Fruit fly (Drosophila melanogaster) whole organism, embryonic: ENCODE data around the gene CG14694.
A peak's percentile ranks its signal among the peaks of the same experiment; 100 is the strongest.

Experiments used
- BEAF-32 ChIP-seq: fragments of 200-800 bp; sonication (Bioruptor generic); optimal IDR thresholded peaks from 3 replicates; lab custom pipeline; 2017; ENCODE audit warnings: missing biosample characterization, missing genetic modification characterization, mild to moderate bottlenecking, moderate library complexity, missing genetic modification reagents
- Bgb ChIP-seq: fragments of 200-800 bp; sonication (Bioruptor generic); IDR thresholded peaks from 2 replicates; pipeline ENCODE4 v1.3.6; 2022; ENCODE audit warnings: missing biosample characterization, missing genetic modification characterization; ENCODE audit not compliant: partially characterized antibody
- CG12219 ChIP-seq: fragments of 200-800 bp; sonication (Bioruptor generic); optimal IDR thresholded peaks from 3 replicates; lab custom pipeline; 2018; ENCODE audit warnings: missing biosample characterization, mild to moderate bottlenecking, missing genetic modification characterization
- CG13123 ChIP-seq: fragments of 200-800 bp; sonication (Bioruptor generic); optimal IDR thresholded peaks from 2 replicates; lab custom pipeline; 2016; ENCODE audit warnings: missing biosample characterization, missing genetic modification characterization
- CG14441 ChIP-seq: fragments of 200-800 bp; sonication (Bioruptor generic); IDR thresholded peaks from 2 replicates; pipeline ENCODE4 v1.3.6; 2022; ENCODE audit warnings: missing biosample characterization, missing genetic modification characterization
- CG15073 ChIP-seq: fragments of 200-800 bp; sonication (Bioruptor generic); optimal IDR thresholded peaks from 2 replicates; lab custom pipeline; 2016; ENCODE audit warnings: missing biosample characterization, missing genetic modification characterization
- CG16815 ChIP-seq: fragments of 200-800 bp; sonication (Bioruptor generic); optimal IDR thresholded peaks from 3 replicates; lab custom pipeline; 2017; ENCODE audit warnings: missing biosample characterization, mild to moderate bottlenecking, missing genetic modification characterization
- CG17802 ChIP-seq: fragments of 200-800 bp; sonication (Bioruptor generic); optimal IDR thresholded peaks from 2 replicates; lab custom pipeline; 2018; ENCODE audit warnings: missing biosample characterization, mild to moderate bottlenecking, missing genetic modification characterization, moderate library complexity
- CG2116 ChIP-seq: fragments of 200-800 bp; sonication (Bioruptor generic); optimal IDR thresholded peaks from 3 replicates; lab custom pipeline; 2018; ENCODE audit warnings: missing biosample characterization, mild to moderate bottlenecking, missing genetic modification characterization
- CG2889 ChIP-seq: fragments of 200-800 bp; sonication (Bioruptor generic); IDR thresholded peaks from 3 replicates; pipeline ENCODE4 v1.3.6; 2022; ENCODE audit warnings: missing biosample characterization, missing genetic modification characterization
- CG30020 ChIP-seq: fragments of 200-800 bp; optimal IDR thresholded peaks from 2 replicates; lab custom pipeline; 2019; ENCODE audit warnings: missing biosample characterization, mild to moderate bottlenecking, missing genetic modification characterization, moderate library complexity
- CG32772 ChIP-seq: fragments of 200-800 bp; sonication (Bioruptor generic); IDR thresholded peaks from 2 replicates; pipeline ENCODE4 v1.3.6; 2022; ENCODE audit warnings: missing biosample characterization, missing genetic modification characterization
- CG34422 ChIP-seq: fragments of 200-800 bp; sonication (Bioruptor generic); IDR thresholded peaks from 3 replicates; pipeline ENCODE4 v1.3.6; 2022; ENCODE audit warnings: missing biosample characterization, missing genetic modification characterization
- CG3847 ChIP-seq: fragments of 200-800 bp; sonication (Bioruptor generic); IDR thresholded peaks from 2 replicates; pipeline ENCODE4 v1.3.6; 2022; ENCODE audit warnings: missing biosample characterization, missing genetic modification characterization
- CG6683 ChIP-seq: fragments of 200-800 bp; sonication (Bioruptor generic); optimal IDR thresholded peaks from 2 replicates; lab custom pipeline; 2017; ENCODE audit warnings: missing biosample characterization, mild to moderate bottlenecking, missing genetic modification characterization, missing genetic modification reagents
- CG7372 ChIP-seq: fragments of 200-800 bp; sonication (Bioruptor generic); IDR thresholded peaks from 2 replicates; pipeline ENCODE4 v1.3.6; 2022; ENCODE audit warnings: missing biosample characterization, missing genetic modification characterization
- CG8944 ChIP-seq: fragments of 200-800 bp; sonication (Bioruptor generic); optimal IDR thresholded peaks from 3 replicates; lab custom pipeline; 2016; ENCODE audit warnings: missing biosample characterization, missing genetic modification characterization
- Camta ChIP-seq: fragments of 200-800 bp; sonication (Bioruptor generic); optimal IDR thresholded peaks from 2 replicates; lab custom pipeline; 2016; ENCODE audit warnings: missing biosample characterization, missing genetic modification characterization
- CkIIα-i1 ChIP-seq: fragments of 200-800 bp; sonication (Bioruptor generic); IDR thresholded peaks from 2 replicates; pipeline ENCODE4 v1.3.6; 2022; ENCODE audit warnings: missing biosample characterization, missing genetic modification characterization
- Dp ChIP-seq: fragments of 200-800 bp; sonication (Bioruptor generic); optimal IDR thresholded peaks from 2 replicates; lab custom pipeline; 2018; ENCODE audit warnings: missing biosample characterization, mild to moderate bottlenecking, missing genetic modification characterization, moderate library complexity
- GATAe ChIP-seq: fragments of 200-800 bp; sonication (Bioruptor generic); conservative IDR thresholded peaks from 2 replicates; pipeline ENCODE4 v1.3.6; 2022; ENCODE audit warnings: missing biosample characterization, missing genetic modification characterization
- H2.0 ChIP-seq: fragments of 200-800 bp; sonication (Bioruptor generic); IDR thresholded peaks from 2 replicates; pipeline ENCODE4 v1.3.6; 2022; ENCODE audit warnings: missing biosample characterization, missing genetic modification characterization
- Hand ChIP-seq: fragments of 200-800 bp; sonication (Bioruptor generic); optimal IDR thresholded peaks from 2 replicates; lab custom pipeline; 2017; ENCODE audit warnings: mild to moderate bottlenecking, missing biosample characterization, missing genetic modification reagents, missing genetic modification characterization
- MBD-R2 ChIP-seq: fragments of 200-800 bp; sonication (Bioruptor generic); IDR thresholded peaks from 2 replicates; pipeline ENCODE4 v1.3.6; 2022; ENCODE audit warnings: missing biosample characterization, missing genetic modification characterization
- Myb ChIP-seq: fragments of 200-800 bp; sonication (Bioruptor generic); optimal IDR thresholded peaks from 2 replicates; lab custom pipeline; 2016; ENCODE audit warnings: missing biosample characterization, missing genetic modification characterization
- Optix ChIP-seq: fragments of 200-800 bp; sonication (Bioruptor generic); IDR thresholded peaks from 3 replicates; pipeline ENCODE4 v1.3.6; 2022; ENCODE audit warnings: missing biosample characterization, missing genetic modification characterization
- Scr ChIP-seq: fragments of 200-800 bp; sonication (Bioruptor generic); IDR thresholded peaks from 2 replicates; pipeline ENCODE4 v1.3.6; 2022; ENCODE audit warnings: missing biosample characterization, missing genetic modification characterization; ENCODE audit not compliant: partially characterized antibody
- Sry-δ ChIP-seq: fragments of 200-800 bp; sonication (Bioruptor generic); optimal IDR thresholded peaks from 2 replicates; lab custom pipeline; 2016; ENCODE audit warnings: missing biosample characterization, missing genetic modification characterization
- Tbp ChIP-seq: fragments of >200 bp; optimal IDR thresholded peaks from 2 replicates; lab custom pipeline; 2018; ENCODE audit warnings: missing biosample characterization, missing genetic modification characterization
- Vsx1 ChIP-seq: fragments of 200-800 bp; sonication (Bioruptor generic); optimal IDR thresholded peaks from 2 replicates; lab custom pipeline; 2017; ENCODE audit warnings: missing biosample characterization, mild to moderate bottlenecking, missing genetic modification characterization, missing genetic modification reagents
- ab ChIP-seq: fragments of 200-800 bp; sonication (Bioruptor generic); optimal IDR thresholded peaks from 2 replicates; lab custom pipeline; 2016; ENCODE audit warnings: missing biosample characterization, missing genetic modification characterization
- abd-A ChIP-seq: fragments of 200-800 bp; sonication (Bioruptor generic); optimal IDR thresholded peaks from 3 replicates; lab custom pipeline; 2019; ENCODE audit warnings: missing biosample characterization, mild to moderate bottlenecking, missing genetic modification characterization, moderate library complexity
- amos ChIP-seq: fragments of 200-800 bp; sonication (Bioruptor generic); IDR thresholded peaks from 2 replicates; pipeline ENCODE4 v1.3.6; 2022; ENCODE audit warnings: missing biosample characterization, missing genetic modification characterization; ENCODE audit not compliant: partially characterized antibody
- aop ChIP-seq: fragments of 200-800 bp; sonication (Bioruptor generic); IDR thresholded peaks from 2 replicates; pipeline ENCODE4 v1.3.6; 2022; ENCODE audit warnings: missing biosample characterization, missing genetic modification characterization
- br ChIP-seq: fragments of >200 bp; optimal IDR thresholded peaks from 2 replicates; lab custom pipeline; 2017
- btn ChIP-seq: fragments of 200-800 bp; sonication (Bioruptor generic); optimal IDR thresholded peaks from 2 replicates; lab custom pipeline; 2016; ENCODE audit warnings: missing biosample characterization, missing genetic modification characterization
- cas ChIP-seq: fragments of 200-800 bp; sonication (Bioruptor generic); IDR thresholded peaks from 2 replicates; pipeline ENCODE4 v1.3.6; 2022; ENCODE audit warnings: missing biosample characterization, missing genetic modification characterization
- chinmo ChIP-seq: fragments of 200-800 bp; sonication (Bioruptor generic); IDR thresholded peaks from 4 replicates; pipeline ENCODE4 v1.3.6; 2022; ENCODE audit warnings: missing biosample characterization, missing genetic modification characterization; ENCODE audit not compliant: partially characterized antibody
- fd64A ChIP-seq: fragments of 200-800 bp; sonication (Bioruptor generic); optimal IDR thresholded peaks from 3 replicates; lab custom pipeline; 2018; ENCODE audit warnings: missing biosample characterization, mild to moderate bottlenecking, missing genetic modification characterization
- gcm ChIP-seq: fragments of 200-800 bp; sonication (Bioruptor generic); optimal IDR thresholded peaks from 2 replicates; lab custom pipeline; 2019; ENCODE audit warnings: missing biosample characterization, mild to moderate bottlenecking, missing genetic modification characterization, moderate library complexity
- gfzf ChIP-seq: fragments of 200-800 bp; sonication (Bioruptor generic); optimal IDR thresholded peaks from 2 replicates; lab custom pipeline; 2016; ENCODE audit warnings: missing biosample characterization, mild to moderate bottlenecking, missing genetic modification characterization, moderate library complexity
- hb ChIP-seq: fragments of 200-800 bp; sonication (Bioruptor generic); IDR thresholded peaks from 3 replicates; pipeline ENCODE4 v1.3.6; 2022; ENCODE audit warnings: missing biosample characterization, missing genetic modification characterization; ENCODE audit not compliant: partially characterized antibody
- nerfin-1 ChIP-seq: fragments of 200-800 bp; sonication (Bioruptor generic); optimal IDR thresholded peaks from 3 replicates; lab custom pipeline; 2019; ENCODE audit warnings: missing biosample characterization, mild to moderate bottlenecking, missing genetic modification characterization, moderate library complexity
- nerfin-2 ChIP-seq: fragments of 200-800 bp; sonication (Bioruptor generic); IDR thresholded peaks from 2 replicates; pipeline ENCODE4 v1.3.6; 2022; ENCODE audit warnings: missing biosample characterization, missing genetic modification characterization; ENCODE audit not compliant: partially characterized antibody
- pb ChIP-seq: fragments of 200-800 bp; sonication (Bioruptor generic); optimal IDR thresholded peaks from 3 replicates; lab custom pipeline; 2016; ENCODE audit warnings: missing biosample characterization, missing genetic modification characterization
- pfk ChIP-seq: fragments of 200-800 bp; sonication (Bioruptor generic); optimal IDR thresholded peaks from 2 replicates; lab custom pipeline; 2018; ENCODE audit warnings: missing biosample characterization, mild to moderate bottlenecking, missing genetic modification characterization, moderate library complexity
- pros ChIP-seq: fragments of 200-800 bp; sonication (Bioruptor generic); optimal IDR thresholded peaks from 3 replicates; lab custom pipeline; 2019; ENCODE audit warnings: missing biosample characterization, mild to moderate bottlenecking, missing genetic modification characterization, moderate library complexity
- row ChIP-seq: fragments of 200-800 bp; sonication (Bioruptor generic); IDR thresholded peaks from 3 replicates; pipeline ENCODE4 v1.3.6; 2022; ENCODE audit warnings: missing biosample characterization, missing genetic modification characterization
- sob ChIP-seq: fragments of 200-800 bp; sonication (Bioruptor generic); IDR thresholded peaks from 2 replicates; pipeline ENCODE4 v1.3.6; 2022; ENCODE audit warnings: missing biosample characterization, missing genetic modification characterization
- vfl ChIP-seq: fragments of 200-800 bp; sonication (Bioruptor generic); optimal IDR thresholded peaks from 2 replicates; lab custom pipeline; 2016; ENCODE audit warnings: missing biosample characterization, missing genetic modification characterization

CG14694 gene

DNA sequence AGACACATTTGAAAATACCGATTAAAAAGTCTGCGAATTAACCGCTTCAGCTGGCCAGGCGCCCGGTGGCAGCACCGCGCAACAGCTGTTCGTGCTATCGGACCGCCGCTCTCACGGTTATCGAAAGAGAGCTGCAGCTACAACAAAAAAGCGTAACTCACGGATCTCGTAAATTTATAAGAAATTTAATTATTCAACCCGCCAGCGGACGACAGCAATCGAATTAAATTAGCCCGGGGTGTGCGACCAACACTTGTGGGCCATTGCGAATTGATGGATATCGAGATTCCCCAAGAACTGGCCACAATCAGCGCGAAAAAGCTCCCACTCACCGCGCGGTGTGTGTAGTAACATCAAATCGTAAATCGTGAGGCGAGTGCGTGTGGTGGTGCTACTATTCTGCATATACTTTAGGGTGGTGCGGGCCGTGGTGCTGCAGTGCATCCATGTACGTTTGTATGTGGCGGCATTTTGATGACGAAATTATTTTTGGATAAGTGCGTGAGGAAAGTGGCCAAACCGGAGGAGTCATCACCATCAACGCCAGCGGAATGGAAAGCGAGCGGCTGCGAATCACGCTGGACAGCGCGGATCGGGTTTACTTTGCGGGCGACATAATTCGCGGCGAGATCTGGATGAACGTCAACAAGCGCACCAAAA is 25.9 kb upstream of the CG14694 start, which contains the start of gene Leash (continued):
- no peak for TF ChIP-seq CG17802 (tag; lab: Kevin White, UChicago)
- no peak for TF ChIP-seq CG2889 (GFP tag; lab: Robert Waterston, UW)
- TF ChIP-seq Bgb (GFP tag; lab: Robert Waterston, UW) = peak; percentile 30; the same call in 1 of the 2 replicates
- 0 out of 3 replicates have a peak, but pooled peaks have one; percentile 7 for TF ChIP-seq Optix (GFP tag; lab: Robert Waterston, UW)
- TF ChIP-seq ab (GFP tag; lab: Kevin White, UChicago) = no peak
- TF ChIP-seq BEAF-32 (GFP tag; lab: Kevin White, UChicago) = peak; percentile 61
- no peak for TF ChIP-seq vfl
- no peak for TF ChIP-seq CG30020 (tag; lab: Kevin White, UChicago)
- peak; percentile 35 for TF ChIP-seq CG2116
- TF ChIP-seq gcm = no peak
- no peak for TF ChIP-seq sob
- TF ChIP-seq Camta = no peak
- no peak for TF ChIP-seq pros
- TF ChIP-seq Dp (GFP tag; lab: Kevin White, UChicago) = peak; percentile 73
- peak; percentile 46 for TF ChIP-seq abd-A
- TF ChIP-seq MBD-R2 (GFP tag; lab: Robert Waterston, UW) = no peak; the same call in 1 of the 2 replicates
- TF ChIP-seq CkIIα-i1 (GFP tag; lab: Robert Waterston, UW) = no peak
- TF ChIP-seq cas (GFP tag; lab: Robert Waterston, UW) = no peak
- no peak for TF ChIP-seq fd64A (GFP tag; lab: Kevin White, UChicago)
- TF ChIP-seq CG3847 = no peak
- TF ChIP-seq GATAe = no peak
- TF ChIP-seq CG6683 (GFP tag; lab: Kevin White, UChicago) = no peak
- TF ChIP-seq pfk (GFP tag; lab: Kevin White, UChicago) = no peak
- peak; percentile 59; the same call in 1 of the 3 replicates for TF ChIP-seq CG34422
- 0 out of 2 replicates have a peak, but pooled peaks have one; percentile 16 for TF ChIP-seq CG14441
- TF ChIP-seq hb (GFP tag; lab: Robert Waterston, UW) = no peak
- no peak for TF ChIP-seq Vsx1 (GFP tag; lab: Kevin White, UChicago)
- peak; percentile 86 for TF ChIP-seq Myb (GFP tag; lab: Kevin White, UChicago)
- no peak for TF ChIP-seq btn (GFP tag; lab: Kevin White, UChicago)
- peak; percentile 16 for TF ChIP-seq Sry-δ (GFP tag; lab: Kevin White, UChicago)
- no peak for TF ChIP-seq CG16815
- peak; percentile 34 for TF ChIP-seq nerfin-1 (tag; lab: Kevin White, UChicago)
- no peak for TF ChIP-seq Tbp (GFP tag; lab: Kevin White, UChicago)
- no peak for TF ChIP-seq CG32772 (GFP tag; lab: Robert Waterston, UW)
- no peak for TF ChIP-seq CG7372 (GFP tag; lab: Robert Waterston, UW)
- TF ChIP-seq CG15073 = no peak
- TF ChIP-seq CG8944 = no peak
- TF ChIP-seq row (GFP tag; lab: Robert Waterston, UW) = peak; percentile 10; the same call in 1 of the 3 replicates
- TF ChIP-seq br (lab: Kevin White, UChicago) = no peak
- TF ChIP-seq amos (GFP tag; lab: Robert Waterston, UW) = peak; percentile 42; the same call in 1 of the 2 replicates
- no peak for TF ChIP-seq CG13123 (GFP tag; lab: Kevin White, UChicago)
- TF ChIP-seq Hand (GFP tag; lab: Kevin White, UChicago) = no peak
- TF ChIP-seq nerfin-2 = no peak
- TF ChIP-seq chinmo (GFP tag; lab: Robert Waterston, UW) = peak; percentile 69; the same call in 2 of the 4 replicates
- no peak for TF ChIP-seq CG12219
- TF ChIP-seq H2.0 = no peak
- TF ChIP-seq pb (GFP tag; lab: Kevin White, UChicago) = no peak
- TF ChIP-seq Scr (GFP tag; lab: Robert Waterston, UW) = peak; percentile 49
- peak; percentile 36 for TF ChIP-seq gfzf (GFP tag; lab: Kevin White, UChicago)
- no peak for TF ChIP-seq aop
